Fruit fly (Drosophila melanogaster) whole organism, wandering third instar larva: ENCODE measurements around the gene CG11951.

ENCODE experiments used
- CG32264 ChIP-seq: fragments of 200-800 bp; sonication (Bioruptor generic); optimal IDR thresholded peaks from 2 replicates; lab custom pipeline; 2016; ENCODE audit warnings: missing biosample characterization, missing genetic modification characterization
- CG9705 ChIP-seq: fragments of 200-800 bp; sonication (Bioruptor generic); optimal IDR thresholded peaks from 2 replicates; lab custom pipeline; 2018; ENCODE audit warnings: missing biosample characterization, mild to moderate bottlenecking, missing genetic modification characterization
- CrebA ChIP-seq: fragments of 200-800 bp; sonication (Bioruptor generic); optimal IDR thresholded peaks from 2 replicates; lab custom pipeline; 2016; ENCODE audit warnings: missing biosample characterization, mild to moderate bottlenecking, missing genetic modification characterization, borderline replicate concordance
- Dfd ChIP-seq: fragments of >200 bp; optimal IDR thresholded peaks from 2 replicates; lab custom pipeline; 2017; ENCODE audit warnings: missing biosample characterization, missing genetic modification characterization
- Dif ChIP-seq: fragments of 200-275, 200-300 bp; sonication (Bioruptor generic); optimal IDR thresholded peaks from 2 replicates; lab custom pipeline; 2018; ENCODE audit warnings: missing biosample characterization, missing genetic modification characterization; ENCODE audit not compliant: partially characterized antibody
- GATAd ChIP-seq: sonication (Bioruptor generic); optimal IDR thresholded peaks from 2 replicates; lab custom pipeline; 2016; ENCODE audit warnings: missing biosample characterization, missing genetic modification characterization
- HLH106 ChIP-seq: fragments of 200-800 bp; optimal IDR thresholded peaks from 3 replicates; lab custom pipeline; 2019; ENCODE audit warnings: missing biosample characterization, mild to moderate bottlenecking, missing genetic modification characterization, moderate library complexity
- Hnf4 ChIP-seq: fragments of 200-800 bp; sonication (Bioruptor generic); optimal IDR thresholded peaks from 2 replicates; lab custom pipeline; 2016; ENCODE audit warnings: missing biosample characterization, mild to moderate bottlenecking, missing genetic modification characterization
- Hr78 ChIP-seq: fragments of >200 bp; optimal IDR thresholded peaks from 2 replicates; lab custom pipeline; 2017; ENCODE audit warnings: missing biosample characterization, missing genetic modification characterization
- Hr83 ChIP-seq: fragments of 200-300 bp; sonication (Bioruptor generic); optimal IDR thresholded peaks from 2 replicates; lab custom pipeline; 2016; ENCODE audit warnings: missing biosample characterization, mild to moderate bottlenecking, missing genetic modification characterization, moderate library complexity; ENCODE audit not compliant: poor library complexity, severe bottlenecking
- Mio ChIP-seq: sonication (Bioruptor generic); optimal IDR thresholded peaks from 2 replicates; lab custom pipeline; 2016; ENCODE audit warnings: missing biosample characterization, missing genetic modification characterization
- N ChIP-seq: fragments of >200 bp; optimal IDR thresholded peaks from 2 replicates; lab custom pipeline; 2018; ENCODE audit warnings: missing biosample characterization, missing external identifiers, missing genetic modification characterization
- Rel ChIP-seq, 2 experiments: fragments of 200-800 bp; sonication (Bioruptor generic) in 1 of 2; optimal IDR thresholded peaks; 2 replicates in 1 of 2; 3 replicates in 1 of 2; lab custom pipeline; 2016 to 2019; ENCODE audit warnings: mild to moderate bottlenecking in 2 of 2, missing biosample characterization in 2 of 2, missing genetic modification characterization in 2 of 2, moderate library complexity in 1 of 2
- Sp1 ChIP-seq: fragments of 200-800 bp; sonication (Bioruptor generic); optimal IDR thresholded peaks from 3 replicates; lab custom pipeline; 2019; ENCODE audit warnings: missing biosample characterization, mild to moderate bottlenecking, missing genetic modification characterization, moderate library complexity
- Vsx2 ChIP-seq: fragments of 200-300, 225-300 bp; sonication (Bioruptor generic); optimal IDR thresholded peaks from 2 replicates; lab custom pipeline; 2018; ENCODE audit warnings: missing biosample characterization, missing genetic modification characterization; ENCODE audit not compliant: partially characterized antibody
- br ChIP-seq: fragments of 200-800 bp; sonication (Bioruptor generic); optimal IDR thresholded peaks from 2 replicates; lab custom pipeline; 2016; ENCODE audit warnings: missing biosample characterization, missing genetic modification characterization
- dl ChIP-seq, 2 experiments: fragments of 175-275, 200-275 bp in 1 of 2; fragments of 200-275 bp in 1 of 2; sonication (Bioruptor generic); optimal IDR thresholded peaks; lab custom pipeline; 2018; ENCODE audit warnings: mild to moderate bottlenecking in 2 of 2, missing biosample characterization in 2 of 2, missing genetic modification characterization in 2 of 2, moderate library complexity in 2 of 2; ENCODE audit not compliant: partially characterized antibody in 2 of 2, insufficient read depth in 1 of 2
- dsf ChIP-seq: sonication (Bioruptor generic); optimal IDR thresholded peaks from 2 replicates; lab custom pipeline; 2016; ENCODE audit warnings: missing biosample characterization, missing genetic modification characterization, borderline replicate concordance
- ey ChIP-seq: fragments of 200-800 bp; sonication (Bioruptor generic); optimal IDR thresholded peaks from 2 replicates; lab custom pipeline; 2016; ENCODE audit warnings: missing biosample characterization, missing genetic modification characterization
- foxo ChIP-seq, 2 experiments: fragments of 200-800 bp; sonication (Bioruptor generic); optimal IDR thresholded peaks; 2 replicates in 1 of 2; 3 replicates in 1 of 2; lab custom pipeline; 2016 to 2017; ENCODE audit warnings: missing biosample characterization in 2 of 2, missing genetic modification characterization in 2 of 2
- fru ChIP-seq: fragments of 200-800 bp; sonication (Bioruptor generic); optimal IDR thresholded peaks from 3 replicates; lab custom pipeline; 2016; ENCODE audit warnings: missing biosample characterization, mild to moderate bottlenecking, missing genetic modification characterization
- h ChIP-seq: fragments of 200-800 bp; sonication (Bioruptor generic); optimal IDR thresholded peaks from 3 replicates; lab custom pipeline; 2016; ENCODE audit warnings: missing biosample characterization, mild to moderate bottlenecking, missing genetic modification characterization
- jim ChIP-seq: fragments of 175-275, 200-325 bp; sonication (Bioruptor generic); optimal IDR thresholded peaks from 2 replicates; lab custom pipeline; 2016; ENCODE audit warnings: missing biosample characterization, mild to moderate bottlenecking, missing genetic modification characterization
- lola ChIP-seq: fragments of >200 bp; optimal IDR thresholded peaks from 2 replicates; lab custom pipeline; 2017; ENCODE audit warnings: missing biosample characterization, missing genetic modification characterization
- pan ChIP-seq: fragments of >200 bp; optimal IDR thresholded peaks from 2 replicates; lab custom pipeline; 2017
- psq ChIP-seq: fragments of 200-800 bp; sonication (Bioruptor generic); optimal IDR thresholded peaks from 3 replicates; lab custom pipeline; 2017; ENCODE audit warnings: missing biosample characterization, mild to moderate bottlenecking, missing genetic modification characterization, moderate library complexity
- rgr ChIP-seq: fragments of 200-800 bp; sonication (Bioruptor generic); optimal IDR thresholded peaks from 3 replicates; lab custom pipeline; 2016; ENCODE audit warnings: missing biosample characterization, mild to moderate bottlenecking, missing genetic modification characterization
- sage ChIP-seq: fragments of 200-800 bp; sonication (Bioruptor generic); optimal IDR thresholded peaks from 2 replicates; lab custom pipeline; 2016; ENCODE audit warnings: missing biosample characterization, mild to moderate bottlenecking, missing genetic modification characterization
- sv ChIP-seq: fragments of 200-800 bp; sonication (Bioruptor generic); optimal IDR thresholded peaks from 3 replicates; lab custom pipeline; 2016; ENCODE audit warnings: missing biosample characterization, missing genetic modification characterization
- woc ChIP-seq: sonication (Bioruptor generic); optimal IDR thresholded peaks from 2 replicates; lab custom pipeline; 2016; ENCODE audit warnings: missing biosample characterization, mild to moderate bottlenecking, missing genetic modification characterization

Gene CG11951

DNA sequence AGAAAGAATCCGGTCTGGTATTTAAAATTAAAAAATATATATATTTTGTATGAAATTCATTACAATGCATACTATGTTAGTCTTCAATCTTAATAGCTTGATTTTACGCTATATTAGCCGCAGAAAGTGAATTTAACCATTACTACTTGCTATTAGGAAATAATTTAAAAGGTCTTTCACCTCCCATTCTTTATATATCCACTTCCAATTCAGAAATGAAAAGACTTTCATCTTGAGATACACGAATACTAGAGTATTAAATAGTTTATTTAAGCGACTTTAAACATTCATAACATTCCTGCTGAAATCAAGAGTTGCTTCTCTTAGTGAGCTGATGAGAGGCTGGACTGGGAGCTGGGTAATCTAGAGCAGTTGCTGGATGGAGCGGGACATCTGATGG lies 6.2 kb upstream of the CG11951 start, which contains the start of gene CG31445:
TSS of gene CG31445 (minus strand) at position 101 of the 400 bp plus-strand sequence.
- TF ChIP-seq jim (GFP tag; lab: Kevin White, UChicago) (no peak), woc (no peak), sv (GFP tag; lab: Kevin White, UChicago) (no peak), Hnf4 (GFP tag; lab: Kevin White, UChicago) (no peak), CrebA (GFP tag; lab: Kevin White, UChicago) (no peak), dl (GFP tag; optimal IDR thresholded peaks at IDR 0.05; lab: Kevin White, UChicago; ENCODE audit: insufficient read depth in 1 of 2, partially characterized antibody in 2 of 2) (no peak), Sp1 (GFP tag; lab: Kevin White, UChicago) (no peak), psq (no peak), Vsx2 (GFP tag; lab: Kevin White, UChicago) (no peak), sage (GFP tag; lab: Kevin White, UChicago) (no peak), h (GFP tag; lab: Kevin White, UChicago) (no peak), Hr78 (GFP tag; lab: Kevin White, UChicago) (no peak), rgr (GFP tag; lab: Kevin White, UChicago) (no peak)

DNA sequence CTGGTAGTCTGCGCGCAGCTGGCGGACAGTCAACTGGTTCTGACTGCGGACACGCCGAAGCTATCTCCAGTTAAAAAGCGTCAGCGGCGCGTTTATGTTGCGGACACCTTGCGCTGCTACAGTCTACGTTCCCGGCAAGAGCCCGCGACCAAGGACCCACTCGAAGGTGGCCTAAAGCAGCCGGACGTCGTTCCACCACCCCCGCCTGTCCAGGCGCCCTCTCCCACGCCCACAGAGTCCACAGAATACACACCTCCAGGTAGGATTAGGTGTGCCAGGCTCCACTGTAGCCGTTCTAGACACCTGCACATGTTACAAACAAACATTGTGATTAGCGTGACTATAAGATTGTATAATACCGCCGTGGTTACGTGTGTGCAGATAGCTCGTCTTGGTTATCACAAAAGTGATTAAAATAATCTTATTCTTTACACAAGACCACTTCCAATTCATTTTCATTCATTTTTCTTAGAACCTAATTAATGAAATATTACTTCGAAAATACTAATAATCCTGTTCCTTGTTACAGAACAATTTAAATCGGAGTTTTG lies 7.9 kb downstream of the CG11951 start:
- TF ChIP-seq Sp1 (GFP tag; lab: Kevin White, UChicago), result no peak
- TF ChIP-seq lola (GFP tag; lab: Kevin White, UChicago), result no peak
- no peak for TF ChIP-seq h (GFP tag; lab: Kevin White, UChicago)
- no peak for TF ChIP-seq CG9705 (GFP tag; lab: Kevin White, UChicago)
- no peak for TF ChIP-seq Rel (GFP tag; optimal IDR thresholded peaks at IDR 0.05; lab: Kevin White, UChicago)
- TF ChIP-seq Rel (tag; optimal IDR thresholded peaks at IDR 0.05; lab: Kevin White, UChicago), result no peak
- TF ChIP-seq CG32264 (GFP tag; lab: Kevin White, UChicago), result no peak
- TF ChIP-seq sv (GFP tag; lab: Kevin White, UChicago), result no peak

DNA sequence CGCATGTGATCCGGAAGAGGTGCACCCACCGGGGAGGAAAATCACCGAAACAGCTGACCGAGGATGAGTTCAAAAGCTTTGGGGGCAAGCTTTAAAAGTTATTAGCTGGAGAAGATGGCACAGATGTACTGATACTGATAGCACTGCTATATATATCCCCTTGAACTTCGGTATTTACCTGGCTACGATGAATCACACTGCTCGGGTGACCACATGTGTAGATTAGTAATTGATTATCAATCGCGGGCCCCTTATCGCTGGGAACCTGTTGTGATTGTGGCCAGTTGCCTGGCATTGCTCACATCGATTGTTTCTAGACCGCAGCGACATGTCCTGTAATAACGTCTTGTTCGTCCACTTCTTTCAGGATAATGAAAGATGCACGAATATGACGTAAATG lies 8.6 kb downstream of the CG11951 start:
- TF ChIP-seq Hnf4 (GFP tag; lab: Kevin White, UChicago), result no peak
- no peak for TF ChIP-seq pan (lab: Kevin White, UChicago)
- TF ChIP-seq Dfd (GFP tag; lab: Kevin White, UChicago), result no peak

DNA sequence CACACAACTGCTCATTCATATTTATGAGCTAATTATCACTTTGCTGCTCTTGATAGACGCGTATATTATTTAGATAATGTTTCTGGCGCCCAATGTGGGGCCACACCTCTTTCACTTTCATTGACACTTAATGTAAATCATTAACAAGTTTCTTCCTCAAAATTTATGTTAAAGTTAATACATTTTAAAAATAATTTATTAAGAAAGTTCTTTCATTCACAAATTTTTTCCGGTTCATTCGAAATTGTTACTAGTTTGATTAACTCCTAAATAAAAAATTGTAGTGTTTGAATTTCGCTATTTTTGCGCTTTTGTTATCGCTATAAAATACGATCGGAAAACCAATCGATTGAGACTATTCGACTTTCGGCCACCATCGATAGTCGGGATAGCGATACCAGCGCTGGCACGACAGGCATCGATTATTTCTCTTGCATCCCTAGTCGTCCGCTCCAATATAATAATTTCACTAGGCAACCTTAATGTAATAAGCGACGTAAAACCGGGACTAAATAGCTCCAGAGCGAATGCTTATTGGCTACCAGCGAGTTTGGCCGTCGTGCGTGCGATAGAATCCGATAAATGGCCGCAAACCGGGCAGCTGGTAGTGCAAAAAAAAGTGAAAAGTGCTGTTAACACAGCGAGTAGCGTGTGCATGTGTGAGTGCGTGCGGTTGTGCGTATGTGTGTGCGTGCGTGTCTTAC lies 9.6 kb downstream of the CG11951 start, which contains the start of gene Usp1:
TSS of gene Usp1 (plus strand) at position 417 of the 704 bp plus-strand sequence.
- TF ChIP-seq foxo (GFP tag; optimal IDR thresholded peaks at IDR 0.05; lab: Kevin White, UChicago), result no peak
- TF ChIP-seq jim (GFP tag; lab: Kevin White, UChicago), result no peak
- TF ChIP-seq Hr78 (GFP tag; lab: Kevin White, UChicago), result no peak
- no peak for TF ChIP-seq ey (GFP tag; lab: Kevin White, UChicago)
- no peak for TF ChIP-seq pan (lab: Kevin White, UChicago)
- TF ChIP-seq Mio (GFP tag; lab: Kevin White, UChicago), result no peak
- no peak for TF ChIP-seq dsf (GFP tag; lab: Kevin White, UChicago)
- TF ChIP-seq psq, result no peak
- TF ChIP-seq lola (GFP tag; lab: Kevin White, UChicago), result no peak
- TF ChIP-seq fru (GFP tag; lab: Kevin White, UChicago), result no peak
- no peak for TF ChIP-seq br (GFP tag; lab: Kevin White, UChicago)
- no peak for TF ChIP-seq Hnf4 (GFP tag; lab: Kevin White, UChicago)
- no peak for TF ChIP-seq GATAd (GFP tag; lab: Kevin White, UChicago)
- no peak for TF ChIP-seq Sp1 (GFP tag; lab: Kevin White, UChicago)
- peak; percentile 19 for TF ChIP-seq h (GFP tag; lab: Kevin White, UChicago)
- no peak for TF ChIP-seq Dif (GFP tag; lab: Kevin White, UChicago)
- no peak for TF ChIP-seq HLH106 (tag; lab: Kevin White, UChicago)
- TF ChIP-seq rgr (GFP tag; lab: Kevin White, UChicago), result no peak
- TF ChIP-seq Hr83 (GFP tag; lab: Kevin White, UChicago), result peak; percentile 48
- no peak for TF ChIP-seq CrebA (GFP tag; lab: Kevin White, UChicago)
- peak; percentile 11 for TF ChIP-seq N (GFP tag; lab: Kevin White, UChicago)
